Worm (Caenorhabditis elegans) whole organism, L4 larva: ENCODE data around the gene symk-1.

ENCODE experiments used
- D1046.2 ChIP-seq: fragments of 200-800 bp; sonication (Bioruptor generic); IDR thresholded peaks from 2 replicates; pipeline ENCODE4 v1.3.6; 2022; ENCODE audit warnings: missing genetic modification characterization, missing compliant biosample characterization
- F10B5.3 ChIP-seq: sonication (generic microtip); optimal IDR thresholded peaks from 2 replicates; lab custom pipeline; 2016; ENCODE audit warnings: mild to moderate bottlenecking, missing genetic modification characterization, missing compliant biosample characterization
- F37D6.2 ChIP-seq: sonication (generic microtip); optimal IDR thresholded peaks from 2 replicates; lab custom pipeline; 2016; ENCODE audit warnings: mild to moderate bottlenecking, missing genetic modification characterization, missing compliant biosample characterization
- F44E2.7 ChIP-seq: fragments of 200-800 bp; sonication (Bioruptor generic); IDR thresholded peaks from 2 replicates; pipeline ENCODE4 v2.1.2; 2022; ENCODE audit warnings: missing genetic modification characterization, missing compliant biosample characterization
- F49E8.2 ChIP-seq: sonication (generic microtip); optimal IDR thresholded peaks from 2 replicates; lab custom pipeline; 2016; ENCODE audit warnings: missing compliant biosample characterization, mild to moderate bottlenecking, missing genetic modification characterization, borderline replicate concordance
- T26A8.4 ChIP-seq: fragments of 200-800 bp; sonication (Bioruptor generic); IDR thresholded peaks from 2 replicates; pipeline ENCODE4 v1.3.6; 2022; ENCODE audit warnings: missing genetic modification characterization, missing compliant biosample characterization
- Y105C5A.15 ChIP-seq: fragments of 200-800 bp; sonication (Bioruptor generic); IDR thresholded peaks from 2 replicates; pipeline ENCODE4 v1.3.6; 2022; ENCODE audit warnings: missing genetic modification characterization, missing compliant biosample characterization
- Y5F2A.4 ChIP-seq: fragments of 200-800 bp; sonication (Bioruptor generic); optimal IDR thresholded peaks from 2 replicates; lab custom pipeline; 2018; ENCODE audit warnings: mild to moderate bottlenecking, missing genetic modification characterization, missing compliant biosample characterization
- ZK546.5 ChIP-seq, 2 experiments: sonication (generic microtip); optimal IDR thresholded peaks; 2 replicates each; lab custom pipeline; 2017; ENCODE audit warnings: missing biosample characterization in 2 of 2, missing genetic modification characterization in 2 of 2
- aly-2 ChIP-seq: sonication (generic microtip); optimal IDR thresholded peaks from 2 replicates; lab custom pipeline; 2018; ENCODE audit warnings: missing biosample characterization, missing genetic modification characterization
- ceh-28 ChIP-seq: fragments of 150-350 bp; optimal IDR thresholded peaks from 2 replicates; lab custom pipeline; 2014; ENCODE audit warnings: missing biosample characterization, missing genetic modification reagents, missing genetic modification characterization
- ceh-32 ChIP-seq: sonication (generic microtip); optimal IDR thresholded peaks from 2 replicates; lab custom pipeline; 2016; ENCODE audit warnings: mild to moderate bottlenecking, missing genetic modification characterization, missing compliant biosample characterization; ENCODE audit not compliant: poor library complexity
- ceh-44 ChIP-seq: fragments of 200-800 bp; sonication (Bioruptor generic); IDR thresholded peaks from 2 replicates; pipeline ENCODE4 v1.3.6; 2022; ENCODE audit warnings: missing genetic modification reagents, missing genetic modification characterization, missing compliant biosample characterization
- ceh-82 ChIP-seq: sonication (generic microtip); optimal IDR thresholded peaks from 2 replicates; lab custom pipeline; 2017; ENCODE audit warnings: missing biosample characterization, missing genetic modification characterization
- ctbp-1 ChIP-seq: fragments of 200-800 bp; sonication (Bioruptor generic); IDR thresholded peaks from 2 replicates; pipeline ENCODE4 v1.3.6; 2022; ENCODE audit warnings: missing genetic modification reagents, missing genetic modification characterization, missing compliant biosample characterization
- daf-19 ChIP-seq: fragments of 200-800 bp; sonication (Bioruptor generic); conservative IDR thresholded peaks from 2 replicates; pipeline ENCODE4 v1.3.6; 2022; ENCODE audit warnings: missing genetic modification characterization, missing compliant biosample characterization
- daf-8 ChIP-seq: fragments of 200-800 bp; sonication (Bioruptor generic); IDR thresholded peaks from 2 replicates; pipeline ENCODE4 v1.3.6; 2022; ENCODE audit warnings: missing genetic modification characterization, missing compliant biosample characterization
- dmd-6 ChIP-seq: fragments of 200-800 bp; sonication (Bioruptor generic); IDR thresholded peaks from 2 replicates; pipeline ENCODE4 v1.3.6; 2022; ENCODE audit warnings: missing genetic modification reagents, missing genetic modification characterization, missing compliant biosample characterization
- dmd-8 ChIP-seq: fragments of 200-800 bp; sonication (Bioruptor generic); IDR thresholded peaks from 2 replicates; pipeline ENCODE4 v1.3.6; 2022; ENCODE audit warnings: missing genetic modification characterization, missing compliant biosample characterization
- dpl-1 ChIP-seq: fragments of 150-350 bp; optimal IDR thresholded peaks from 2 replicates; lab custom pipeline; 2014; ENCODE audit warnings: missing biosample characterization, missing genetic modification reagents, missing genetic modification characterization
- duxl-1 ChIP-seq: sonication (generic microtip); optimal IDR thresholded peaks from 2 replicates; lab custom pipeline; 2016; ENCODE audit warnings: mild to moderate bottlenecking, missing genetic modification characterization, moderate library complexity, missing compliant biosample characterization; ENCODE audit not compliant: poor library complexity
- dve-1 ChIP-seq: sonication (generic microtip); optimal IDR thresholded peaks from 2 replicates; lab custom pipeline; 2017; ENCODE audit warnings: antibody characterized with exemption, mild to moderate bottlenecking, missing genetic modification characterization, missing compliant biosample characterization; ENCODE audit not compliant: insufficient read depth
- fos-1 ChIP-seq: fragments of 150-350 bp; optimal IDR thresholded peaks from 2 replicates; lab custom pipeline; 2014; ENCODE audit warnings: missing biosample characterization, missing genetic modification characterization
- gei-8 ChIP-seq: fragments of 200-800 bp; sonication (Bioruptor generic); optimal IDR thresholded peaks from 2 replicates; lab custom pipeline; 2018; ENCODE audit warnings: mild to moderate bottlenecking, missing genetic modification characterization, missing compliant biosample characterization
- hlh-11 ChIP-seq: fragments of 200-800 bp; sonication (Bioruptor generic); optimal IDR thresholded peaks from 2 replicates; lab custom pipeline; 2018; ENCODE audit warnings: mild to moderate bottlenecking, missing genetic modification characterization, missing compliant biosample characterization
- jun-1 ChIP-seq: fragments of 150-350 bp; optimal IDR thresholded peaks from 2 replicates; lab custom pipeline; 2014; ENCODE audit warnings: missing biosample characterization, missing genetic modification reagents, missing genetic modification characterization
- lin-1 ChIP-seq: fragments of 200-800 bp; sonication (Bioruptor generic); IDR thresholded peaks from 2 replicates; pipeline ENCODE4 v1.3.6; 2022; ENCODE audit warnings: missing genetic modification reagents, missing genetic modification characterization, missing compliant biosample characterization
- lin-13 ChIP-seq: fragments of 150-350 bp; optimal IDR thresholded peaks from 2 replicates; lab custom pipeline; 2014; ENCODE audit warnings: missing biosample characterization, missing genetic modification reagents, missing genetic modification characterization
- lin-15B ChIP-seq: fragments of 150-350 bp; sonication (generic microtip); optimal IDR thresholded peaks from 3 replicates; lab custom pipeline; 2014; ENCODE audit warnings: missing biosample characterization, missing genetic modification characterization
- lir-3 ChIP-seq: sonication (generic microtip); optimal IDR thresholded peaks from 2 replicates; lab custom pipeline; 2016; ENCODE audit warnings: mild to moderate bottlenecking, missing genetic modification characterization, missing compliant biosample characterization
- madf-9 ChIP-seq: fragments of 200-800 bp; sonication (Bioruptor generic); conservative IDR thresholded peaks from 2 replicates; pipeline ENCODE4 v1.3.6; 2022; ENCODE audit warnings: missing genetic modification reagents, missing genetic modification characterization, missing compliant biosample characterization
- mdt-29 ChIP-seq: fragments of 200-800 bp; sonication (Bioruptor generic); IDR thresholded peaks from 2 replicates; pipeline ENCODE4 v1.3.6; 2022; ENCODE audit warnings: missing genetic modification reagents, missing genetic modification characterization, missing compliant biosample characterization
- mes-2 ChIP-seq: sonication (generic microtip); optimal IDR thresholded peaks from 2 replicates; lab custom pipeline; 2016; ENCODE audit warnings: missing genotype, mild to moderate bottlenecking, missing genetic modification characterization, missing compliant biosample characterization; ENCODE audit not compliant: poor library complexity, severe bottlenecking
- mxl-3 ChIP-seq: fragments of 200-800 bp; sonication (Bioruptor generic); optimal IDR thresholded peaks from 2 replicates; lab custom pipeline; 2018; ENCODE audit warnings: mild to moderate bottlenecking, missing genetic modification characterization, missing compliant biosample characterization
- nhr-10 ChIP-seq: fragments of 150-350 bp; optimal IDR thresholded peaks from 2 replicates; lab custom pipeline; 2014; ENCODE audit warnings: missing biosample characterization, missing genetic modification characterization
- nhr-102 ChIP-seq: sonication (generic microtip); optimal IDR thresholded peaks from 2 replicates; lab custom pipeline; 2016; ENCODE audit warnings: mild to moderate bottlenecking, missing genetic modification characterization, moderate library complexity, missing compliant biosample characterization
- nhr-28 ChIP-seq: fragments of 150-350 bp; optimal IDR thresholded peaks from 2 replicates; lab custom pipeline; 2014; ENCODE audit warnings: missing biosample characterization, missing genetic modification characterization
- nhr-41 ChIP-seq: fragments of 200-800 bp; sonication (Bioruptor generic); IDR thresholded peaks from 2 replicates; pipeline ENCODE4 v1.3.6; 2022; ENCODE audit warnings: missing genetic modification reagents, missing genetic modification characterization, missing compliant biosample characterization
- nhr-42 ChIP-seq: fragments of 200-800 bp; sonication (Bioruptor generic); IDR thresholded peaks from 2 replicates; pipeline ENCODE4 v1.3.6; 2022; ENCODE audit warnings: missing genetic modification characterization, missing compliant biosample characterization
- nhr-48 ChIP-seq: sonication (generic microtip); optimal IDR thresholded peaks from 2 replicates; lab custom pipeline; 2016; ENCODE audit warnings: mild to moderate bottlenecking, missing genetic modification characterization, missing compliant biosample characterization
- nhr-6 ChIP-seq: fragments of 150-350 bp; optimal IDR thresholded peaks from 2 replicates; lab custom pipeline; 2014; ENCODE audit warnings: missing biosample characterization, missing genetic modification characterization
- nhr-76 ChIP-seq: fragments of 150-350 bp; optimal IDR thresholded peaks from 2 replicates; lab custom pipeline; 2014; ENCODE audit warnings: missing biosample characterization, missing genetic modification characterization
- pqm-1 ChIP-seq: sonication (generic microtip); optimal IDR thresholded peaks from 2 replicates; lab custom pipeline; 2017; ENCODE audit warnings: missing biosample characterization, missing genetic modification characterization
- rbr-2 ChIP-seq: sonication (generic microtip); optimal IDR thresholded peaks from 2 replicates; lab custom pipeline; 2016; ENCODE audit warnings: missing genotype, missing genetic modification characterization, missing compliant biosample characterization
- saeg-2 ChIP-seq: fragments of 200-800 bp; sonication (Bioruptor generic); IDR thresholded peaks from 2 replicates; pipeline ENCODE4 v1.3.6; 2022; ENCODE audit warnings: missing genetic modification reagents, missing genetic modification characterization, missing compliant biosample characterization
- spr-3 ChIP-seq: fragments of 200-800 bp; sonication (Bioruptor generic); optimal IDR thresholded peaks from 2 replicates; lab custom pipeline; 2018; ENCODE audit warnings: mild to moderate bottlenecking, missing genetic modification characterization, missing compliant biosample characterization
- tag-97 ChIP-seq: fragments of 200-800 bp; sonication (Bioruptor generic); IDR thresholded peaks from 2 replicates; pipeline ENCODE4 v1.3.6; 2022; ENCODE audit warnings: missing genetic modification characterization, missing compliant biosample characterization
- tra-1 ChIP-seq: fragments of 200-800 bp; sonication (Bioruptor generic); IDR thresholded peaks from 2 replicates; pipeline ENCODE4 v1.3.6; 2022; ENCODE audit warnings: missing genetic modification reagents, missing genetic modification characterization, missing compliant biosample characterization
- unc-39 ChIP-seq: sonication (generic microtip); optimal IDR thresholded peaks from 2 replicates; lab custom pipeline; 2017; ENCODE audit warnings: missing biosample characterization, missing genetic modification characterization
- vab-7 ChIP-seq: fragments of 200-800 bp; sonication (Bioruptor generic); IDR thresholded peaks from 2 replicates; pipeline ENCODE4 v1.3.6; 2022; ENCODE audit warnings: missing genetic modification reagents, missing genetic modification characterization, missing compliant biosample characterization
- zip-2 ChIP-seq: fragments of 150-350 bp; optimal IDR thresholded peaks from 2 replicates; lab custom pipeline; 2014; ENCODE audit warnings: missing biosample characterization, missing genetic modification characterization
- ztf-7 ChIP-seq: fragments of 150-350 bp; optimal IDR thresholded peaks from 2 replicates; lab custom pipeline; 2014; ENCODE audit warnings: missing biosample characterization, missing genetic modification characterization

Gene symk-1

ce11 chrV:8569841-8570361 lies at the start of gene symk-1, which contains the start of gene F25G6.9:
Gene symk-1 (plus strand): TSS chrV:8570311.
Gene F25G6.9 (minus strand): TSS chrV:8570000.
- TF ChIP-seq fos-1 (no peak), ceh-32 (no peak), Y105C5A.15 (no peak), D1046.2 (GFP tag; lab: Robert Waterston, UW) (no peak), lin-1 (no peak), Y5F2A.4 (GFP tag; lab: Kevin White, UChicago) (no peak), tra-1 (GFP tag; lab: Robert Waterston, UW) (0 out of 2 replicates have a peak, but pooled peaks have one; percentile 14), F37D6.2 (tag; lab: Kevin White, UChicago) (no peak), mes-2 (tag; lab: Kevin White, UChicago) (peak; percentile 67), jun-1 (tag; lab: Kevin White, UChicago) (no peak), nhr-48 (tag; lab: Kevin White, UChicago) (no peak), ctbp-1 (GFP tag; lab: Robert Waterston, UW) (no peak), lin-13 (GFP tag; lab: Kevin White, UChicago) (no peak), vab-7 (no peak), lin-15B (no peak), nhr-6 (tag; lab: Kevin White, UChicago) (peak; percentile 35), F49E8.2 (peak; percentile 6), pqm-1 (tag; lab: Kevin White, UChicago) (no peak), duxl-1 (tag; lab: Kevin White, UChicago) (no peak), dmd-6 (GFP tag; lab: Robert Waterston, UW) (peak; percentile 46), rbr-2 (no peak), T26A8.4 (GFP tag; lab: Robert Waterston, UW) (no peak), lir-3 (tag; lab: Kevin White, UChicago) (no peak), gei-8 (no peak), F44E2.7 (GFP tag; lab: Robert Waterston, UW) (no peak), ceh-44 (GFP tag; lab: Robert Waterston, UW) (no peak), mdt-29 (no peak), nhr-41 (GFP tag; lab: Robert Waterston, UW) (no peak), nhr-102 (peak; percentile 60), unc-39 (tag; lab: Kevin White, UChicago) (no peak), hlh-11 (tag; lab: Kevin White, UChicago) (peak; percentile 51), nhr-28 (tag; lab: Kevin White, UChicago) (no peak), dpl-1 (peak; percentile 63), daf-8 (GFP tag; lab: Robert Waterston, UW) (no peak), daf-19 (GFP tag; lab: Robert Waterston, UW) (no peak), aly-2 (tag; lab: Kevin White, UChicago) (no peak), F10B5.3 (tag; lab: Kevin White, UChicago) (peak; percentile 39), madf-9 (GFP tag; lab: Robert Waterston, UW) (no peak), ceh-28 (tag; lab: Kevin White, UChicago) (no peak), zip-2 (tag; lab: Kevin White, UChicago) (no peak), saeg-2 (GFP tag; lab: Robert Waterston, UW) (no peak), dve-1 (peak; percentile 54), mxl-3 (GFP tag; lab: Kevin White, UChicago) (no peak), ztf-7 (no peak), nhr-42 (GFP tag; lab: Robert Waterston, UW) (no peak), nhr-10 (no peak), dmd-8 (GFP tag; lab: Robert Waterston, UW) (no peak), tag-97 (GFP tag; lab: Robert Waterston, UW) (no peak), spr-3 (GFP tag; lab: Kevin White, UChicago) (no peak), nhr-76 (tag; lab: Kevin White, UChicago) (no peak), ceh-82 (tag; lab: Kevin White, UChicago) (no peak), ZK546.5 (tag; optimal IDR thresholded peaks at IDR 0.05; lab: Kevin White, UChicago) (no peak)
